Fruit fly (Drosophila melanogaster): ENCODE data around the gene CG4928.

- TF ChIP-seq CG3919 (GFP tag; optimal IDR thresholded peaks at IDR 0.05) (no peak), vri (GFP tag; optimal IDR thresholded peaks at IDR 0.05) (no peak), eg (GFP tag; IDR thresholded peaks at IDR 0.05) (0 out of 3 replicates have a peak, but pooled peaks have one; percentile 9), pdm3 (GFP tag; optimal IDR thresholded peaks at IDR 0.05) (no peak), Hr39 (GFP tag; optimal IDR thresholded peaks at IDR 0.05) (no peak)
Observed at dm6 chrX:16874671-16875070, 38.3 kb upstream of the CG4928 start.

Measured in whole organism, prepupa.